Worm (Caenorhabditis elegans) whole organism, midembryonic: ENCODE data around the gene oac-3.

Experiments used
- T22C8.4 ChIP-seq: fragments of 200-800 bp; sonication (Bioruptor generic); IDR thresholded peaks from 2 replicates; pipeline ENCODE4 v1.3.6; 2022; ENCODE audit warnings: missing genetic modification characterization, missing compliant biosample characterization
- cog-1 ChIP-seq: sonication (generic microtip); optimal IDR thresholded peaks from 2 replicates; lab custom pipeline; 2016; ENCODE audit warnings: missing genetic modification characterization, missing compliant biosample characterization
- flt-1 ChIP-seq: fragments of 200-800 bp; sonication (Bioruptor generic); IDR thresholded peaks from 2 replicates; pipeline ENCODE4 v1.3.6; 2022; ENCODE audit warnings: missing genetic modification characterization, missing compliant biosample characterization
- klf-2 ChIP-seq: fragments of 200-800 bp; sonication (Bioruptor generic); conservative IDR thresholded peaks from 2 replicates; pipeline ENCODE4 v1.3.6; 2022; ENCODE audit warnings: missing genetic modification reagents, missing genetic modification characterization, missing compliant biosample characterization
- med-1 ChIP-seq: sonication (generic microtip); optimal IDR thresholded peaks from 2 replicates; lab custom pipeline; 2017; ENCODE audit warnings: missing genetic modification characterization, mild to moderate bottlenecking, missing compliant biosample characterization, antibody characterized with exemption, missing genetic modification reagents; ENCODE audit not compliant: insufficient read depth
- ref-1 ChIP-seq: fragments of 200-800 bp; sonication (Bioruptor generic); conservative IDR thresholded peaks from 2 replicates; pipeline ENCODE4 v1.3.6; 2022; ENCODE audit warnings: missing genetic modification reagents, missing genetic modification characterization, missing compliant biosample characterization
- tab-1 ChIP-seq: fragments of 200-800 bp; sonication (Bioruptor generic); IDR thresholded peaks from 2 replicates; pipeline ENCODE4 v1.3.6; 2022; ENCODE audit warnings: missing genetic modification characterization, missing compliant biosample characterization
- ztf-23 ChIP-seq: fragments of 200-800 bp; sonication (Bioruptor generic); IDR thresholded peaks from 2 replicates; pipeline ENCODE4 v1.3.6; 2022; ENCODE audit warnings: missing genetic modification reagents, missing genetic modification characterization, missing compliant biosample characterization
- ztf-29 ChIP-seq: fragments of 200-800 bp; sonication (Bioruptor generic); IDR thresholded peaks from 2 replicates; pipeline ENCODE4 v1.3.6; 2022; ENCODE audit warnings: missing genetic modification reagents, missing genetic modification characterization, missing compliant biosample characterization

Gene oac-3

ce11 chrV:13946385-13947019 is 47.2 kb downstream of the oac-3 start, which contains the start of the genes srx-10 and clec-226:
Gene srx-10 (minus strand): TSS chrV:13946485.
Gene clec-226 (plus strand): TSS chrV:13946969.
- TF ChIP-seq ztf-23 (no peak), T22C8.4 (no peak), tab-1 (no peak), ref-1 (no peak), ztf-29 (GFP tag; lab: Robert Waterston, UW) (no peak), med-1 (GFP tag; lab: Kevin White, UChicago) (no peak), cog-1 (tag; lab: Kevin White, UChicago) (no peak), klf-2 (GFP tag; lab: Robert Waterston, UW) (no peak), flt-1 (no peak)

DNA sequence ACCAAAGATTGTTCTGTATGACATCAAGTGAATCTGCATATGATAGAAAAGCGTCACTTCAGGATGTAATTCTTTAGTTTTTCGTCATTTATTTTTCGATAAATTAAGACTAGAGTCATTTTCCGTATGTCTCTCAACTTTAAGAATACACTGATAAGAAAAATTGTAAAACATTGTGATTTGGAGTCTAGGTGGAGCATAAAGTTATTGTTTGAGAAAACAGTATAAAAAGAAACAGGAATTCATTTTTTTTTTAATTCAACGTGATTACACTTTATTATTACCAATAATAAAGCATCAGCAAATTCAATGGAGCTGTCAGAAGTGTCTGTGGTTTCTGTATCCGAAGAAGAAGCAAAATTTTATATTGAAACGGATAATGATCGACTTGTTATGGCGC is 49.7 kb downstream of the oac-3 start, which contains the start of gene R10D12.6:
R10D12.6 (plus strand) TSS at position 301 of the 400 bp plus-strand sequence.
- TF ChIP-seq T22C8.4 (no peak), ztf-29 (GFP tag; lab: Robert Waterston, UW) (no peak), ztf-23 (no peak), tab-1 (no peak), cog-1 (tag; lab: Kevin White, UChicago) (no peak), med-1 (GFP tag; lab: Kevin White, UChicago) (no peak), klf-2 (GFP tag; lab: Robert Waterston, UW) (no peak)

- TF ChIP-seq ztf-29 (GFP tag; lab: Robert Waterston, UW) (no peak), med-1 (GFP tag; lab: Kevin White, UChicago) (no peak), klf-2 (GFP tag; lab: Robert Waterston, UW) (no peak), ztf-23 (no peak), tab-1 (no peak), T22C8.4 (no peak), ref-1 (no peak), flt-1 (no peak)
Observed at ce11 chrV:13949752-13950151, 50.4 kb downstream of the oac-3 start, which contains the start of gene R10D12.7. Gene R10D12.7 (plus strand): TSS chrV:13950052.
